Worm (Caenorhabditis elegans): ENCODE measurements around the gene ubc-18.

ce11 chrIII:7116615-7117252 is 48.4 kb upstream of the ubc-18 start:
- TF ChIP-seq dpl-1 (GFP tag; optimal IDR thresholded peaks at IDR 0.05) = peak; percentile 13 to 61 (median 29)
- TF ChIP-seq tlp-1 (tag; optimal IDR thresholded peaks at IDR 0.05) = no peak
- peak; percentile 74 for TF ChIP-seq nhr-77 (tag; optimal IDR thresholded peaks at IDR 0.05)
- TF ChIP-seq mdl-1 (tag; optimal IDR thresholded peaks at IDR 0.05) = peak in 1 of 2 experiments; percentile 66
- TF ChIP-seq skn-1 (tag; optimal IDR thresholded peaks at IDR 0.05) = peak; percentile 61
- no peak for TF ChIP-seq pqm-1 (tag; optimal IDR thresholded peaks at IDR 0.05)
- TF ChIP-seq unc-62 (GFP tag; optimal IDR thresholded peaks at IDR 0.05) = no peak
- no peak for TF ChIP-seq sptf-1 (tag; optimal IDR thresholded peaks at IDR 0.05)
- TF ChIP-seq nhr-237 (tag; optimal IDR thresholded peaks at IDR 0.05) = no peak
- no peak for TF ChIP-seq lin-15B (tag; optimal IDR thresholded peaks at IDR 0.05)
- TF ChIP-seq egl-27 (tag; optimal IDR thresholded peaks at IDR 0.05) = peak; percentile 72 to 78
